Worm (Caenorhabditis elegans) whole organism, late embryonic: Measurements from ENCODE around the gene Y17D7C.2.

ENCODE experiments used
- ama-1 ChIP-seq: fragments of 150-350 bp; optimal IDR thresholded peaks from 2 replicates; lab custom pipeline; 2014
- ceh-22 ChIP-seq: sonication (generic microtip); optimal IDR thresholded peaks from 2 replicates; lab custom pipeline; 2017; ENCODE audit warnings: missing biosample characterization, missing genetic modification characterization
- pros-1 ChIP-seq: fragments of 150-350 bp; optimal IDR thresholded peaks from 2 replicates; lab custom pipeline; 2014; ENCODE audit warnings: missing biosample characterization, missing genetic modification reagents, missing genetic modification characterization
- ttx-3 ChIP-seq: sonication (generic microtip); optimal IDR thresholded peaks from 2 replicates; lab custom pipeline; 2016; ENCODE audit warnings: missing genetic modification reagents, missing genetic modification characterization, missing compliant biosample characterization
- zip-5 ChIP-seq: sonication (generic microtip); optimal IDR thresholded peaks from 2 replicates; lab custom pipeline; 2016; ENCODE audit warnings: missing genetic modification characterization, missing compliant biosample characterization

DNA sequence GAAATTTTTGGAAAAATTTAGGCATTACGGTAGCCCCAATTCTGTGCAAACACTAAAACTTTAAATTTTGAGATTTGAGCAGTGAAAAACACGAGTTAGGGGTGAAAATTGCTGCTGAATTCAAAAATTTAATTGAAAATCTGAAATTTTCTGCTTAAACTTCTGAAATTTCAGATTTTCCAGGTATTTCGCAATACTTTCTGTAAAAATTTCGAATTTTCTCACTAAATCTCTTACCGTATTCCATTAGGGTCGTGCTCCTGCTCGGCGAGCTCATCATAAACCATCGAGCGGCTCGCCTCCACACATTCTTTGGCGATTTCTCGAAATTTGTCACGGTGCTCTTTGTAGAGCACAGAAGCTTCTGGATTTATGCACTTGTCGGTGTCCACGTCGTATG is 32.4 kb downstream of the Y17D7C.2 start:
- no peak for TF ChIP-seq ceh-22 (tag; lab: Kevin White, UChicago)
- TF ChIP-seq ttx-3 (tag; lab: Kevin White, UChicago), result no peak
- no peak for TF ChIP-seq ama-1 (lab: Kevin White, UChicago)
- TF ChIP-seq pros-1 (tag; lab: Kevin White, UChicago), result no peak
- TF ChIP-seq zip-5 (tag; lab: Kevin White, UChicago), result no peak
